Worm (Caenorhabditis elegans): ENCODE results near the gene ins-31.

ce11 chrII:3113934-3114333, 12.9 kb upstream of the ins-31 start, which contains the start of gene clec-123:
- TF ChIP-seq him-1 (tag; optimal IDR thresholded peaks at IDR 0.05) (no peak), W03F9.2 (tag; optimal IDR thresholded peaks at IDR 0.05) (no peak)
